Fruit fly (Drosophila melanogaster): ENCODE measurements around the gene viaf.

DNA sequence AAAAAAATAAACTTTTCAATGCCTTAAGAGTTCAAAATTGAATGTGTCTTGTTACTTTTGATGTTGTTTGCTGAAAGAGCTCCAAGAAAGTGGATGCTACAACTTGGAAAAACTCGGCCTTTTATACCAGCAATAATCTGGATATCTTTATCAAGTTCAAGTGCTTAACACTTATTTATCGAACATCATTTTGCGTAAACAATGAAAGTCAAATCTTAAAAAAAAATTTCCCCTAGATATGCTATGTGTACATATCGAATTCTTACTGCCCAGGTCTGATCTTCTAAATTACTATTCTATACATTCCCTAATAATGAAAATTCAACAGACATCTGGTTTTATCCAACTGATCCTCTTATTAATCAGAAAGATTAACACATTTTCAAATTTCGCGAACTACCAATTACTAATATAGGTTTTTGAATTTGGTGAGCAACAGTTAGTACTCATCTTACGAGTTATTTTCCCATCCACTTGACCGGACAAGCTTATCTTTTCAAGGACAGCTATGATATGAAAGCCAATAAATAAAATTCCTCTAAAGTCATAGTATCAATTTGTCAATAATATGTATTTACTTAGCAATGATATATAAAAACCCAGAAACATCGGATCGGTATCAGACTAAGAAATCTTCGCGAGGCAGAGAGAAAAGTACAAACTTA lies 35.2 kb downstream of the viaf start, which contains the start of the genes CG11570 and CG43294:
- TF ChIP-seq CG8478 (optimal IDR thresholded peaks at IDR 0.05) (no peak), CTCF (optimal IDR thresholded peaks at IDR 0.05) (no peak)
